Worm (Caenorhabditis elegans): ENCODE measurements around the gene Y54G2A.45.
A peak's percentile ranks its signal among the peaks of the same experiment; 100 is the strongest.

Gene Y54G2A.45

ce11 chrIV:2782793-2783540 is 22.7 kb upstream of the Y54G2A.45 start, which contains the start of gene Y54G2A.12 (continued):
- TF ChIP-seq him-1 (tag; optimal IDR thresholded peaks at IDR 0.05) (no peak), Y53G8AR.9 (GFP tag; conservative IDR thresholded peaks at IDR 0.05) (no peak), let-526 (GFP tag; IDR thresholded peaks at IDR 0.05) (no peak), lin-35 (GFP tag; optimal IDR thresholded peaks at IDR 0.05) (peak in 1 of 3 experiments; percentile 17), ceh-58 (GFP tag; IDR thresholded peaks at IDR 0.05) (no peak), mel-28 (tag; optimal IDR thresholded peaks at IDR 0.05; ENCODE audit: borderline replicate concordance) (no peak), F57A8.1 (GFP tag; optimal IDR thresholded peaks at IDR 0.05) (no peak), D2030.7 (GFP tag; IDR thresholded peaks at IDR 0.05) (peak; percentile 89), snpc-1.1 (tag; optimal IDR thresholded peaks at IDR 0.05; ENCODE audit: insufficient read depth) (no peak), somi-1 (GFP tag; optimal IDR thresholded peaks at IDR 0.05) (no peak), F22D6.2 (tag; optimal IDR thresholded peaks at IDR 0.05) (no peak), ztf-28 (GFP tag; IDR thresholded peaks at IDR 0.05) (0 out of 2 replicates have a peak, but pooled peaks have one; percentile 66), attf-6 (GFP tag; IDR thresholded peaks at IDR 0.05) (no peak), Y53F4B.3 (GFP tag; IDR thresholded peaks at IDR 0.05) (no peak), Y67H2A.10 (GFP tag; conservative IDR thresholded peaks at IDR 0.05) (no peak), unc-62 (GFP tag; optimal IDR thresholded peaks at IDR 0.05) (no peak), ztf-25 (GFP tag; IDR thresholded peaks at IDR 0.05) (no peak), zfh-2 (GFP tag; conservative IDR thresholded peaks at IDR 0.05) (no peak), sptf-2 (GFP tag; optimal IDR thresholded peaks at IDR 0.05) (no peak), hsf-1 (GFP tag; IDR thresholded peaks at IDR 0.05) (peak; percentile 76), F37B4.10 (GFP tag; IDR thresholded peaks at IDR 0.05) (no peak), lin-54 (GFP tag; optimal IDR thresholded peaks at IDR 0.05) (peak; percentile 89), nhr-120 (GFP tag; IDR thresholded peaks at IDR 0.05) (no peak), ets-4 (GFP tag; optimal IDR thresholded peaks at IDR 0.05) (no peak), F55B11.4 (tag; optimal IDR thresholded peaks at IDR 0.05; ENCODE audit: borderline replicate concordance, insufficient read depth) (no peak), F10E7.11 (tag; optimal IDR thresholded peaks at IDR 0.05) (no peak), tbp1 (GFP tag; optimal IDR thresholded peaks at IDR 0.05) (peak; percentile 38), F23B12.7 (tag; optimal IDR thresholded peaks at IDR 0.05; ENCODE audit: insufficient read depth) (no peak), athp-1 (tag; optimal IDR thresholded peaks at IDR 0.05) (no peak), cebp-2 (GFP tag; IDR thresholded peaks at IDR 0.05) (no peak), mes-4 (tag; optimal IDR thresholded peaks at IDR 0.05) (no peak), snpc-1.3 (tag; optimal IDR thresholded peaks at IDR 0.05; ENCODE audit: insufficient read depth) (no peak), F33H1.4 (GFP tag; IDR thresholded peaks at IDR 0.05) (peak; percentile 93), F49E8.2 (tag; optimal IDR thresholded peaks at IDR 0.05; ENCODE audit: insufficient read depth) (no peak)

ce11 chrIV:2785057-2785456 is 20.6 kb upstream of the Y54G2A.45 start:
- peak; percentile 88 for TF ChIP-seq hmg-1.2 (GFP tag; IDR thresholded peaks at IDR 0.05)
- no peak for TF ChIP-seq Y67H2A.10 (GFP tag; conservative IDR thresholded peaks at IDR 0.05)
- no peak for TF ChIP-seq pbrm-1 (GFP tag; IDR thresholded peaks at IDR 0.05)
- no peak for TF ChIP-seq nhr-120 (GFP tag; IDR thresholded peaks at IDR 0.05)
- no peak for TF ChIP-seq K11D2.4 (GFP tag; IDR thresholded peaks at IDR 0.05)
- no peak for TF ChIP-seq cebp-1 (GFP tag; IDR thresholded peaks at IDR 0.05)
- peak; percentile 18 for TF ChIP-seq cebp-1 (tag; optimal IDR thresholded peaks at IDR 0.05)
- peak; percentile 10 for TF ChIP-seq lin-40 (tag; optimal IDR thresholded peaks at IDR 0.05)
- no peak for TF ChIP-seq him-1 (tag; optimal IDR thresholded peaks at IDR 0.05)
- peak; percentile 12 for TF ChIP-seq nhr-80 (tag; optimal IDR thresholded peaks at IDR 0.05)
- no peak for TF ChIP-seq lin-35 (GFP tag; optimal IDR thresholded peaks at IDR 0.05)
- no peak for TF ChIP-seq F57A8.1 (GFP tag; optimal IDR thresholded peaks at IDR 0.05)
- TF ChIP-seq ceh-79 (tag; optimal IDR thresholded peaks at IDR 0.05): no peak
- TF ChIP-seq ets-4 (GFP tag; optimal IDR thresholded peaks at IDR 0.05): no peak
- no peak for TF ChIP-seq ceh-58 (GFP tag; IDR thresholded peaks at IDR 0.05)
- no peak for TF ChIP-seq nhr-90 (tag; optimal IDR thresholded peaks at IDR 0.05)
- no peak for TF ChIP-seq ztf-25 (GFP tag; IDR thresholded peaks at IDR 0.05)
